Fruit fly (Drosophila melanogaster) whole organism, prepupa: Measurements from ENCODE around the gene CG9921.

Source experiments
- Blimp-1 ChIP-seq: fragments of 200-800 bp; sonication (Bioruptor generic); optimal IDR thresholded peaks from 3 replicates; lab custom pipeline; 2017; ENCODE audit warnings: missing biosample characterization, missing genetic modification characterization, mild to moderate bottlenecking, moderate library complexity, missing genetic modification reagents
- CG10631 ChIP-seq: fragments of 200-800 bp; sonication (Bioruptor generic); optimal IDR thresholded peaks from 2 replicates; lab custom pipeline; 2016; ENCODE audit warnings: missing biosample characterization, missing genetic modification characterization
- CG11294 ChIP-seq: fragments of 200-800 bp; sonication (Bioruptor generic); IDR thresholded peaks from 2 replicates; pipeline ENCODE4 v1.3.6; 2022; ENCODE audit warnings: missing biosample characterization, missing genetic modification characterization
- CG11762 ChIP-seq: fragments of 200-800 bp; sonication (Bioruptor generic); optimal IDR thresholded peaks from 3 replicates; lab custom pipeline; 2016; ENCODE audit warnings: missing biosample characterization, missing genetic modification characterization; ENCODE audit not compliant: insufficient read depth
- CG11902 ChIP-seq: fragments of 200-800 bp; sonication (Bioruptor generic); optimal IDR thresholded peaks from 3 replicates; lab custom pipeline; 2016; ENCODE audit warnings: missing biosample characterization, missing genetic modification characterization
- CG15336 ChIP-seq: fragments of 200-800 bp; sonication (Bioruptor generic); IDR thresholded peaks from 2 replicates; pipeline ENCODE4 v1.3.6; 2022; ENCODE audit warnings: missing biosample characterization, missing genetic modification characterization
- CG1621 ChIP-seq: fragments of 200-800 bp; sonication (Bioruptor generic); optimal IDR thresholded peaks from 3 replicates; lab custom pipeline; 2018; ENCODE audit warnings: missing biosample characterization, mild to moderate bottlenecking, missing genetic modification characterization
- CG16779 ChIP-seq: fragments of 200-800 bp; sonication (Bioruptor generic); optimal IDR thresholded peaks from 3 replicates; lab custom pipeline; 2017; ENCODE audit warnings: missing biosample characterization, mild to moderate bottlenecking, missing genetic modification characterization
- CG3032 ChIP-seq: fragments of 200-800 bp; optimal IDR thresholded peaks from 2 replicates; lab custom pipeline; 2019; ENCODE audit warnings: missing biosample characterization, mild to moderate bottlenecking, missing genetic modification characterization, moderate library complexity
- CG31627 ChIP-seq: fragments of 200-800 bp; sonication (Bioruptor generic); optimal IDR thresholded peaks from 3 replicates; lab custom pipeline; 2016; ENCODE audit warnings: missing biosample characterization, missing genetic modification characterization
- CG32006 ChIP-seq: fragments of 200-800 bp; sonication (Bioruptor generic); optimal IDR thresholded peaks from 3 replicates; lab custom pipeline; 2017; ENCODE audit warnings: missing biosample characterization, mild to moderate bottlenecking, missing genetic modification characterization
- CG3919 ChIP-seq: fragments of 200-800 bp; sonication (Bioruptor generic); optimal IDR thresholded peaks from 3 replicates; lab custom pipeline; 2016; ENCODE audit warnings: missing biosample characterization, missing genetic modification characterization
- CG4318 ChIP-seq: fragments of 200-800 bp; sonication (Bioruptor generic); optimal IDR thresholded peaks from 3 replicates; lab custom pipeline; 2017; ENCODE audit warnings: missing biosample characterization, mild to moderate bottlenecking, missing genetic modification characterization
- CG6163 ChIP-seq: fragments of 200-800 bp; sonication (Bioruptor generic); IDR thresholded peaks from 3 replicates; pipeline ENCODE4 v1.3.6; 2022; ENCODE audit warnings: missing biosample characterization, missing genetic modification characterization
- CG6276 ChIP-seq: fragments of 200-800 bp; sonication (Bioruptor generic); optimal IDR thresholded peaks from 2 replicates; lab custom pipeline; 2017; ENCODE audit warnings: missing biosample characterization, mild to moderate bottlenecking, missing genetic modification characterization
- CG6792 ChIP-seq: fragments of 200-800 bp; sonication (Bioruptor generic); optimal IDR thresholded peaks from 3 replicates; lab custom pipeline; 2016; ENCODE audit warnings: missing biosample characterization, missing genetic modification characterization
- CG7368 ChIP-seq: fragments of 200-800 bp; sonication (Bioruptor generic); optimal IDR thresholded peaks from 3 replicates; lab custom pipeline; 2016; ENCODE audit warnings: missing biosample characterization, missing genetic modification characterization
- CG8119 ChIP-seq: fragments of 200-800 bp; sonication (Bioruptor generic); IDR thresholded peaks from 3 replicates; pipeline ENCODE4 v1.3.6; 2022; ENCODE audit warnings: missing biosample characterization, missing genetic modification characterization
- CG8319 ChIP-seq: fragments of 200-800 bp; sonication (Bioruptor generic); optimal IDR thresholded peaks from 3 replicates; lab custom pipeline; 2016; ENCODE audit warnings: missing biosample characterization, missing genetic modification characterization
- Eip75B ChIP-seq: fragments of 200-800 bp; sonication (Bioruptor generic); optimal IDR thresholded peaks from 3 replicates; lab custom pipeline; 2016; ENCODE audit warnings: missing biosample characterization, missing genetic modification characterization
- Eip78C ChIP-seq: fragments of 200-800 bp; sonication (Bioruptor generic); peaks from one replicate; lab custom pipeline; 2016; ENCODE audit warnings: missing biosample characterization, missing genetic modification characterization
- Eip93F ChIP-seq: fragments of 200-800 bp; sonication (Bioruptor generic); optimal IDR thresholded peaks from 2 replicates; lab custom pipeline; 2016; ENCODE audit warnings: missing biosample characterization, mild to moderate bottlenecking, missing genetic modification characterization
- Ets21C ChIP-seq: fragments of 200-800 bp; sonication (Bioruptor generic); optimal IDR thresholded peaks from 3 replicates; lab custom pipeline; 2016; ENCODE audit warnings: missing biosample characterization, missing genetic modification characterization
- Ets96B ChIP-seq: fragments of 200-800 bp; optimal IDR thresholded peaks from 2 replicates; lab custom pipeline; 2019; ENCODE audit warnings: missing biosample characterization, mild to moderate bottlenecking, missing genetic modification characterization, moderate library complexity
- Met ChIP-seq: fragments of 200-800 bp; sonication (Bioruptor generic); optimal IDR thresholded peaks from 3 replicates; lab custom pipeline; 2016; ENCODE audit warnings: missing biosample characterization, missing genetic modification characterization
- Smox ChIP-seq: fragments of 200-800 bp; sonication (Bioruptor generic); optimal IDR thresholded peaks from 3 replicates; lab custom pipeline; 2016; ENCODE audit warnings: missing biosample characterization, missing genetic modification characterization
- Sox14 ChIP-seq: fragments of 200-800 bp; sonication (Bioruptor generic); optimal IDR thresholded peaks from 3 replicates; lab custom pipeline; 2016; ENCODE audit warnings: missing biosample characterization, missing genetic modification characterization
- Sox15 ChIP-seq: fragments of 200-800 bp; sonication (Bioruptor generic); optimal IDR thresholded peaks from 3 replicates; lab custom pipeline; 2016; ENCODE audit warnings: missing biosample characterization, missing genetic modification characterization
- cyc ChIP-seq: fragments of 200-800 bp; sonication (Bioruptor generic); optimal IDR thresholded peaks from 3 replicates; lab custom pipeline; 2016; ENCODE audit warnings: missing biosample characterization, missing genetic modification characterization
- dac ChIP-seq: fragments of 200-800 bp; sonication (Bioruptor generic); optimal IDR thresholded peaks from 2 replicates; lab custom pipeline; 2017; ENCODE audit warnings: missing biosample characterization, mild to moderate bottlenecking, missing genetic modification characterization
- dsx ChIP-seq: fragments of 200-800 bp; optimal IDR thresholded peaks from 3 replicates; lab custom pipeline; 2019; ENCODE audit warnings: missing biosample characterization, mild to moderate bottlenecking, missing genetic modification characterization, moderate library complexity; ENCODE audit not compliant: poor library complexity, severe bottlenecking
- esn ChIP-seq: fragments of 200-800 bp; sonication (Bioruptor generic); optimal IDR thresholded peaks from 2 replicates; lab custom pipeline; 2016; ENCODE audit warnings: missing biosample characterization, mild to moderate bottlenecking, missing genetic modification characterization, moderate library complexity
- fkh ChIP-seq: fragments of 200-800 bp; sonication (Bioruptor generic); optimal IDR thresholded peaks from 3 replicates; lab custom pipeline; 2017; ENCODE audit warnings: missing biosample characterization, mild to moderate bottlenecking, missing genetic modification characterization, moderate library complexity
- lz ChIP-seq: fragments of 200-800 bp; sonication (Bioruptor generic); optimal IDR thresholded peaks from 3 replicates; lab custom pipeline; 2016; ENCODE audit warnings: missing biosample characterization, missing genetic modification characterization
- salr ChIP-seq, 2 experiments: fragments of 200-800 bp; sonication (Bioruptor generic); optimal IDR thresholded peaks; 3 replicates each; lab custom pipeline; 2016 to 2018; ENCODE audit warnings: missing biosample characterization in 2 of 2, missing genetic modification characterization in 2 of 2, mild to moderate bottlenecking in 1 of 2
- spab ChIP-seq: fragments of 200-800 bp; sonication (Bioruptor generic); optimal IDR thresholded peaks from 2 replicates; lab custom pipeline; 2017; ENCODE audit warnings: missing biosample characterization, mild to moderate bottlenecking, missing genetic modification characterization, missing genetic modification reagents
- ss ChIP-seq, 2 experiments: fragments of 200-800 bp; sonication (Bioruptor generic); optimal IDR thresholded peaks; 2 replicates in 1 of 2; 3 replicates in 1 of 2; lab custom pipeline; 2017 to 2018; ENCODE audit warnings: mild to moderate bottlenecking in 2 of 2, missing biosample characterization in 2 of 2, missing genetic modification characterization in 2 of 2, moderate library complexity in 1 of 2
- svp ChIP-seq: fragments of 200-800 bp; sonication (Bioruptor generic); peaks from one replicate; lab custom pipeline; 2016; ENCODE audit warnings: missing biosample characterization, missing genetic modification characterization
- topi ChIP-seq: fragments of 200-800 bp; sonication (Bioruptor generic); optimal IDR thresholded peaks from 3 replicates; lab custom pipeline; 2016; ENCODE audit warnings: missing biosample characterization, missing genetic modification characterization
- vri ChIP-seq: fragments of 200-800 bp; sonication (Bioruptor generic); optimal IDR thresholded peaks from 3 replicates; lab custom pipeline; 2016; ENCODE audit warnings: missing biosample characterization, mild to moderate bottlenecking, missing genetic modification characterization

Gene CG9921

DNA sequence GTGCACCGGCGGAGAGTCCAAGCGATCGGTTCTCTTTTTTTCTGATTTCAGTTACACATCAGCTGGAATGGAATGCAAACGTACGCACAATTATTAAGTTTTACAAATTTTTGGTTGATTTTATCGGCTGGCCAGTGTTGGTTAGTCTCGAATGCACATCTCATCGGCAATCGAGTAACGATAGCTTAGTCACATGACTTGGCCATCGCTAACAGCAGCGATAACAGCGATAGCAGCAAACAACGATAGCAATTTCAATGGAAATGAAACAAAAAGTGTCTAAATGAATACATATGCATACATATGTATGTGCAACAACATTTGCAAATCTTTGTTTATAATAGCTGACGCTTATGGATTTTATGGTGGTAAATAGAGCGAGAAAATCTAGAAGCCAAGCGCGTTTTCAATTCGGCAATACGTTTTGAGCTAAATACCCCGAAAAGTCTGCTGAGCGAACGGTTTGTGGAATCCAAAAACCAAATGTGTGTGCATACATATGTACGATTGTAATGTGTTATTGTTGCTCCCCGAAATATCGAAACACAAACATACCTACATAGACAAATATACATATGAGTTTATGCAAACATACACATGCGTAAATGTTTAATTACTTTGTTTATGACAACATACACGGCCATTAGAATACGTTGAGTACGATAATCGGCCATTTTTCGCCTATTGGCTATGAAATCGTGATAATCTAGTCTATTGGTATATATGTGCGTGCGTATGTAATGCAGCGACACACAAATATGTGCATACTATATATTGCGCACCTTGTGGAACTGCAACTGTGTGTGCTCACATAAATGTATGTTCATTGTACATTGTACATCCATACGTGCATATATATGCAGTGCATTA is 36.7 kb downstream of the CG9921 start, which contains the start of gene CG3632:
Gene CG3632 (plus strand): TSS at position 249 of the 870 bp plus-strand sequence.
- TF ChIP-seq svp (GFP tag; lab: Kevin White, UChicago) (no peak), CG15336 (GFP tag; lab: Robert Waterston, UW) (no peak), CG3032 (tag; lab: Kevin White, UChicago) (peak; percentile 11), Smox (no peak), CG8119 (GFP tag; lab: Robert Waterston, UW) (no peak), CG6163 (GFP tag; lab: Robert Waterston, UW) (no peak; the same call in 2 of the 3 replicates), Eip93F (no peak), CG31627 (GFP tag; lab: Kevin White, UChicago) (peak; percentile 40), Sox14 (peak; percentile 57), CG10631 (GFP tag; lab: Kevin White, UChicago) (no peak), lz (peak; percentile 36), cyc (GFP tag; lab: Kevin White, UChicago) (peak; percentile 30), topi (GFP tag; lab: Kevin White, UChicago) (peak; percentile 51), spab (no peak), fkh (GFP tag; lab: Kevin White, UChicago) (peak; percentile 41), CG6792 (GFP tag; lab: Kevin White, UChicago) (no peak), CG1621 (tag; lab: Kevin White, UChicago) (no peak), Eip75B (GFP tag; lab: Kevin White, UChicago) (no peak), esn (GFP tag; lab: Kevin White, UChicago) (peak; percentile 62), CG8319 (no peak), dsx (GFP tag; lab: Kevin White, UChicago) (no peak), CG3919 (GFP tag; lab: Kevin White, UChicago) (no peak), CG11294 (GFP tag; lab: Robert Waterston, UW) (no peak), vri (GFP tag; lab: Kevin White, UChicago) (peak; percentile 6), Blimp-1 (GFP tag; lab: Kevin White, UChicago) (peak; percentile 36), Eip78C (GFP tag; lab: Kevin White, UChicago) (peak; percentile 37)

DNA sequence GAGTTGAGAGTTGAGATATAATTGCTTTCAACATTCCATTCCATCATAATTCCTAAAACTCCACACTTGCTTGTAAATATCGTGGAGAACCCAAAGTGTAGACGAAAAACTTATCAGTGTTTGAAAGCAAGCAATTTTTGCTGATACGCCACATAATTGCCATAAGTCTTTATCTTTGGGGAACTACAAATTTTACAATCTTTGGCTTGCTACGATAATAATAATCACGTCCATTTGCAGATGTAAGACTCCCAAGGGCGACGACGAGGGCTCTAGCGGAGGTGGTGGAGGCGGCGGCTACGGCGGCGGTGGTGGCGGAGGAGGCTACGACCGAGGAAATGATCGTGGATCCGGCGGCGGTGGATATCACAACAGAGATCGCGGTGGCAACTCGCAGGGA is 40.8 kb downstream of the CG9921 start:
- no peak for TF ChIP-seq Sox15 (GFP tag; lab: Kevin White, UChicago)
- TF ChIP-seq Eip93F = no peak
- no peak for TF ChIP-seq salr (GFP tag; optimal IDR thresholded peaks at IDR 0.05; lab: Kevin White, UChicago)
- TF ChIP-seq CG6276 (GFP tag; lab: Kevin White, UChicago) = no peak
- TF ChIP-seq lz = no peak
- TF ChIP-seq CG11294 (GFP tag; lab: Robert Waterston, UW) = no peak
- TF ChIP-seq Met (GFP tag; lab: Kevin White, UChicago) = no peak
- no peak for TF ChIP-seq Blimp-1 (GFP tag; lab: Kevin White, UChicago)
- no peak for TF ChIP-seq Ets96B (tag; lab: Kevin White, UChicago)
- no peak for TF ChIP-seq CG16779 (tag; lab: Kevin White, UChicago)
- TF ChIP-seq CG3032 (tag; lab: Kevin White, UChicago) = no peak
- no peak for TF ChIP-seq fkh (GFP tag; lab: Kevin White, UChicago)
- TF ChIP-seq CG32006 = no peak
- no peak for TF ChIP-seq CG1621 (tag; lab: Kevin White, UChicago)

DNA sequence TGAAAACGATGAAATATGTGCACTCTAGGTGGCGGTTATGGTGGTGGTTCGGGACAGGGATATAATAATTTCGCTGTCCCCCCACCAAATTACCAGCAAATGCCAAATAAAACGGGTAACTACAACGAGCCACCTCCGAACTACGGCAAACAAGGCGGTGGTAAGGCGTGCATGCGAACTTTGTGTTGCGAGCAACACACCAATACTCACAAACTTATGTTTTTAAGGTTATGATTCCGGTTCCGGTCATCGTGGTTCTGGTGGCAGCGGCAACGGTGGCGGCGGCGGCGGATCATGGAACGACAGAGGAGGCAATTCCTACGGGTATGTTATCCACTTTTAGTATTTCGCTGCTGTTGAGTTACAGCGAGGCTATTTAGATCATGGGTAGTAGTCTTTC is 44.4 kb downstream of the CG9921 start:
- TF ChIP-seq fkh (GFP tag; lab: Kevin White, UChicago) (no peak), CG11902 (GFP tag; lab: Kevin White, UChicago) (no peak), CG4318 (GFP tag; lab: Kevin White, UChicago) (no peak), CG11762 (GFP tag; lab: Kevin White, UChicago) (no peak), CG10631 (GFP tag; lab: Kevin White, UChicago) (no peak), ss (GFP tag; optimal IDR thresholded peaks at IDR 0.05; lab: Kevin White, UChicago) (no peak), svp (GFP tag; lab: Kevin White, UChicago) (no peak), CG7368 (GFP tag; lab: Kevin White, UChicago) (no peak), dac (GFP tag; lab: Kevin White, UChicago) (no peak), CG8119 (GFP tag; lab: Robert Waterston, UW) (no peak), Met (GFP tag; lab: Kevin White, UChicago) (no peak), CG11294 (GFP tag; lab: Robert Waterston, UW) (no peak), dsx (GFP tag; lab: Kevin White, UChicago) (no peak), Ets21C (GFP tag; lab: Kevin White, UChicago) (no peak), salr (GFP tag; optimal IDR thresholded peaks at IDR 0.05; lab: Kevin White, UChicago) (no peak)
